Fruit fly (Drosophila melanogaster) whole organism, pupa: Measurements from ENCODE around the gene CG31100.

Experiments
- CG14655 ChIP-seq: fragments of 200-800 bp; sonication (Bioruptor generic); optimal IDR thresholded peaks from 3 replicates; lab custom pipeline; 2017; ENCODE audit warnings: mild to moderate bottlenecking, missing biosample characterization, missing genetic modification reagents, missing genetic modification characterization
- CG15710 ChIP-seq: fragments of 200-800 bp; sonication (Bioruptor generic); optimal IDR thresholded peaks from 2 replicates; lab custom pipeline; 2018; ENCODE audit warnings: missing biosample characterization, mild to moderate bottlenecking, missing genetic modification characterization, moderate library complexity
- CG4496 ChIP-seq: fragments of 200-800 bp; sonication (Bioruptor generic); IDR thresholded peaks from 3 replicates; pipeline ENCODE4 v1.3.6; 2022; ENCODE audit warnings: missing biosample characterization, missing genetic modification characterization
- CG8301 ChIP-seq: fragments of 200-800 bp; sonication (Bioruptor generic); optimal IDR thresholded peaks from 2 replicates; lab custom pipeline; 2018; ENCODE audit warnings: missing biosample characterization, mild to moderate bottlenecking, missing genetic modification characterization
- CG9948 ChIP-seq: fragments of 200-800 bp; sonication (Bioruptor generic); optimal IDR thresholded peaks from 2 replicates; lab custom pipeline; 2018; ENCODE audit warnings: missing biosample characterization, mild to moderate bottlenecking, missing genetic modification characterization, moderate library complexity
- Pif1B ChIP-seq: fragments of 200-800 bp; sonication (Bioruptor generic); optimal IDR thresholded peaks from 3 replicates; lab custom pipeline; 2016; ENCODE audit warnings: missing biosample characterization, missing genetic modification characterization
- Snoo ChIP-seq: fragments of 200-800 bp; sonication (Bioruptor generic); optimal IDR thresholded peaks from 3 replicates; lab custom pipeline; 2017; ENCODE audit warnings: missing biosample characterization, mild to moderate bottlenecking, missing genetic modification characterization, inconsistent platforms

DNA sequence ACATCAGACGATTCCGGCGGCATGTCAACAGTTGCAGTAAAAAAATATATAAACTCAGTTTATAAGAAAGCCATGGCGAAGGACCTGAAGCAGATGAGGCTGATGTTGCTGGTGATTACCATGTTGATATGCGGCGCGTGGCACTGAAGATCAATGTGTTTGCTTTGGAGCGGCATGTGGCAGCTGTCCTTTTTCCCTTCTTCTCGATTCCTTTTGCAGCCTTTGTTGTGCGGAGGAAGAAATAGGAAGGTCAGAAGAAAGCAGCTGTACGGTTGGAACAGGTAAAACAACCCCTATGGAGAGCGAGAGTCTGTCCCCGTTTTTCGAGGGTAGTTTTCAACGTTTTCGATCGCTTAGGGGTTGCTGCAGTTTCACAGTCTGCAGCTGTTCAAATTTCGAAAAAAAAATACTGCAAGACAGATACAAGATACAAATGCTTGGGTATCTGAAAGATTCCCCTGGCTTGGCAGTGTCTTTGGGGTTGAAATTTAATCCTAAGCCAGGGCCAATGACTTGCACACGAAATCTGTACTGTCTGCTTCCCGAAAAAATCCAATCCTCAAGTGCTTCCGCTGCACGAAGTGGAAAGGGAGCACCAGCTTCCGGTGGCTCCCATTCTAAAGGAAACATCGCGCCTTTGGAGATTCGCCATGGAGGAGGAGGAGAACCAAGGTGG lies 21.5 kb upstream of the CG31100 start:
- TF ChIP-seq Snoo (tag; lab: Kevin White, UChicago) (no peak), CG8301 (tag; lab: Kevin White, UChicago) (no peak), CG14655 (GFP tag; lab: Kevin White, UChicago) (no peak), CG15710 (tag; lab: Kevin White, UChicago) (no peak), CG4496 (no peak), CG9948 (tag; lab: Kevin White, UChicago) (no peak), Pif1B (GFP tag; lab: Kevin White, UChicago) (no peak)
